Worm (Caenorhabditis elegans) whole organism, young adult: ENCODE measurements around the gene AH10.4.

Experiments
- ceh-91 ChIP-seq: fragments of 200-800 bp; sonication (Bioruptor generic); IDR thresholded peaks from 2 replicates; pipeline ENCODE4 v1.3.6; 2022; ENCODE audit warnings: missing genetic modification reagents, missing genetic modification characterization, missing compliant biosample characterization
- lin-35 ChIP-seq, 3 experiments: fragments of 150-350 bp in 2 of 3; sonication (generic microtip) in 1 of 3; optimal IDR thresholded peaks; 2 replicates each; lab custom pipeline; 2014 to 2018; ENCODE audit warnings: missing biosample characterization in 3 of 3, missing genetic modification characterization in 3 of 3, missing genetic modification reagents in 3 of 3
- pha-4 ChIP-seq: fragments of 150-350 bp; sonication (generic microtip); optimal IDR thresholded peaks from 2 replicates; lab custom pipeline; 2014; ENCODE audit warnings: missing biosample characterization, missing genetic modification reagents, missing genetic modification characterization

ce11 chrV:14156468-14156867 lies 18.8 kb upstream of the AH10.4 start, which contains the start of gene AH10.2:
- TF ChIP-seq pha-4 (tag; lab: Kevin White, UChicago) (no peak), lin-35 (GFP tag; optimal IDR thresholded peaks at IDR 0.05; lab: Kevin White, UChicago) (no peak), ceh-91 (GFP tag; lab: Robert Waterston, UW) (no peak)
